Worm (Caenorhabditis elegans) whole organism, mixed stage, embryonic: ENCODE results near the gene nspg-13.

Experiments
- mep-1 ChIP-seq: fragments of 150-350 bp; optimal IDR thresholded peaks from 2 replicates; lab custom pipeline; 2017; ENCODE audit warnings: missing biosample characterization, missing genetic modification reagents, missing genetic modification characterization, inconsistent platforms
- nhr-2 ChIP-seq: fragments of 150-350 bp; optimal IDR thresholded peaks from 2 replicates; lab custom pipeline; 2014; ENCODE audit warnings: missing biosample characterization, missing genetic modification characterization
- nhr-237 ChIP-seq: fragments of 150-350 bp; optimal IDR thresholded peaks from 2 replicates; lab custom pipeline; 2014; ENCODE audit warnings: missing biosample characterization, missing genetic modification characterization
- unc-62 ChIP-seq: fragments of 150-350 bp; optimal IDR thresholded peaks from 2 replicates; lab custom pipeline; 2014; ENCODE audit warnings: missing biosample characterization, missing genetic modification reagents, missing genetic modification characterization

- no peak for TF ChIP-seq mep-1 (tag; lab: Kevin White, UChicago)
- no peak for TF ChIP-seq nhr-237 (tag; lab: Kevin White, UChicago)
- no peak for TF ChIP-seq unc-62 (GFP tag; lab: Kevin White, UChicago)
- no peak for TF ChIP-seq nhr-2
Measured at ce11 chrX:5283531-5283930, 28.5 kb downstream of the nspg-13 start, which contains the start of gene vps-41.
